Worm (Caenorhabditis elegans) whole organism, midembryonic: ENCODE measurements around the gene B0035.22.

Experiments
- T22C8.4 ChIP-seq: fragments of 200-800 bp; sonication (Bioruptor generic); IDR thresholded peaks from 2 replicates; pipeline ENCODE4 v1.3.6; 2022; ENCODE audit warnings: missing genetic modification characterization, missing compliant biosample characterization
- cog-1 ChIP-seq: sonication (generic microtip); optimal IDR thresholded peaks from 2 replicates; lab custom pipeline; 2016; ENCODE audit warnings: missing genetic modification characterization, missing compliant biosample characterization
- flt-1 ChIP-seq: fragments of 200-800 bp; sonication (Bioruptor generic); IDR thresholded peaks from 2 replicates; pipeline ENCODE4 v1.3.6; 2022; ENCODE audit warnings: missing genetic modification characterization, missing compliant biosample characterization
- klf-2 ChIP-seq: fragments of 200-800 bp; sonication (Bioruptor generic); conservative IDR thresholded peaks from 2 replicates; pipeline ENCODE4 v1.3.6; 2022; ENCODE audit warnings: missing genetic modification reagents, missing genetic modification characterization, missing compliant biosample characterization
- med-1 ChIP-seq: sonication (generic microtip); optimal IDR thresholded peaks from 2 replicates; lab custom pipeline; 2017; ENCODE audit warnings: missing genetic modification characterization, mild to moderate bottlenecking, missing compliant biosample characterization, antibody characterized with exemption, missing genetic modification reagents; ENCODE audit not compliant: insufficient read depth
- ref-1 ChIP-seq: fragments of 200-800 bp; sonication (Bioruptor generic); conservative IDR thresholded peaks from 2 replicates; pipeline ENCODE4 v1.3.6; 2022; ENCODE audit warnings: missing genetic modification reagents, missing genetic modification characterization, missing compliant biosample characterization
- tab-1 ChIP-seq: fragments of 200-800 bp; sonication (Bioruptor generic); IDR thresholded peaks from 2 replicates; pipeline ENCODE4 v1.3.6; 2022; ENCODE audit warnings: missing genetic modification characterization, missing compliant biosample characterization
- ztf-23 ChIP-seq: fragments of 200-800 bp; sonication (Bioruptor generic); IDR thresholded peaks from 2 replicates; pipeline ENCODE4 v1.3.6; 2022; ENCODE audit warnings: missing genetic modification reagents, missing genetic modification characterization, missing compliant biosample characterization
- ztf-29 ChIP-seq: fragments of 200-800 bp; sonication (Bioruptor generic); IDR thresholded peaks from 2 replicates; pipeline ENCODE4 v1.3.6; 2022; ENCODE audit warnings: missing genetic modification reagents, missing genetic modification characterization, missing compliant biosample characterization

B0035.22 gene

ce11 chrIV:11336180-11336579 lies 21.2 kb downstream of the B0035.22 start:
- TF ChIP-seq klf-2 (GFP tag; lab: Robert Waterston, UW) = no peak
- no peak for TF ChIP-seq med-1 (GFP tag; lab: Kevin White, UChicago)
- no peak for TF ChIP-seq tab-1 (GFP tag; lab: Robert Waterston, UW)
- no peak for TF ChIP-seq ztf-23 (GFP tag; lab: Robert Waterston, UW)

- TF ChIP-seq klf-2 (GFP tag; lab: Robert Waterston, UW) (no peak), flt-1 (GFP tag; lab: Robert Waterston, UW) (no peak), ztf-23 (GFP tag; lab: Robert Waterston, UW) (no peak), tab-1 (GFP tag; lab: Robert Waterston, UW) (no peak), ref-1 (no peak), ztf-29 (GFP tag; lab: Robert Waterston, UW) (no peak)
Measured at ce11 chrIV:11337021-11337420, 22.1 kb downstream of the B0035.22 start, which contains the start of gene F54E12.2. Gene F54E12.2, minus strand, starts transcription at chrIV:11337184.

- TF ChIP-seq T22C8.4 (no peak), ref-1 (no peak), ztf-29 (GFP tag; lab: Robert Waterston, UW) (no peak), med-1 (GFP tag; lab: Kevin White, UChicago) (no peak), ztf-23 (GFP tag; lab: Robert Waterston, UW) (no peak), cog-1 (tag; lab: Kevin White, UChicago) (no peak), flt-1 (GFP tag; lab: Robert Waterston, UW) (no peak), tab-1 (GFP tag; lab: Robert Waterston, UW) (no peak), klf-2 (GFP tag; lab: Robert Waterston, UW) (no peak)
Measured at ce11 chrIV:11340735-11341443, 25.9 kb downstream of the B0035.22 start.

ce11 chrIV:11344288-11344687 lies 29.3 kb downstream of the B0035.22 start:
- no peak for TF ChIP-seq med-1 (GFP tag; lab: Kevin White, UChicago)

- no peak for TF ChIP-seq klf-2 (GFP tag; lab: Robert Waterston, UW)
- TF ChIP-seq cog-1 (tag; lab: Kevin White, UChicago) = no peak
- TF ChIP-seq tab-1 (GFP tag; lab: Robert Waterston, UW) = no peak
- TF ChIP-seq flt-1 (GFP tag; lab: Robert Waterston, UW) = no peak
- TF ChIP-seq ztf-29 (GFP tag; lab: Robert Waterston, UW) = no peak
- TF ChIP-seq med-1 (GFP tag; lab: Kevin White, UChicago) = no peak
- TF ChIP-seq T22C8.4 = no peak
- no peak for TF ChIP-seq ref-1
- no peak for TF ChIP-seq ztf-23 (GFP tag; lab: Robert Waterston, UW)
Measured at ce11 chrIV:11347275-11347674, 32.3 kb downstream of the B0035.22 start.

- TF ChIP-seq ztf-29 (GFP tag; lab: Robert Waterston, UW) = no peak
- TF ChIP-seq cog-1 (tag; lab: Kevin White, UChicago) = no peak
- TF ChIP-seq ztf-23 (GFP tag; lab: Robert Waterston, UW) = no peak
- no peak for TF ChIP-seq ref-1
- no peak for TF ChIP-seq med-1 (GFP tag; lab: Kevin White, UChicago)
- TF ChIP-seq tab-1 (GFP tag; lab: Robert Waterston, UW) = no peak
- TF ChIP-seq flt-1 (GFP tag; lab: Robert Waterston, UW) = no peak
Measured at ce11 chrIV:11348822-11349221, 33.9 kb downstream of the B0035.22 start.

ce11 chrIV:11349747-11350146 lies 34.8 kb downstream of the B0035.22 start:
- TF ChIP-seq tab-1 (GFP tag; lab: Robert Waterston, UW) = no peak
- no peak for TF ChIP-seq T22C8.4
- TF ChIP-seq klf-2 (GFP tag; lab: Robert Waterston, UW) = no peak
- no peak for TF ChIP-seq cog-1 (tag; lab: Kevin White, UChicago)
- TF ChIP-seq flt-1 (GFP tag; lab: Robert Waterston, UW) = no peak
- no peak for TF ChIP-seq ztf-23 (GFP tag; lab: Robert Waterston, UW)
- no peak for TF ChIP-seq med-1 (GFP tag; lab: Kevin White, UChicago)
- TF ChIP-seq ref-1 = no peak
- TF ChIP-seq ztf-29 (GFP tag; lab: Robert Waterston, UW) = no peak

ce11 chrIV:11350809-11351208 lies 35.9 kb downstream of the B0035.22 start:
- no peak for TF ChIP-seq T22C8.4
- no peak for TF ChIP-seq flt-1 (GFP tag; lab: Robert Waterston, UW)
- TF ChIP-seq ref-1 = no peak
- no peak for TF ChIP-seq klf-2 (GFP tag; lab: Robert Waterston, UW)
- no peak for TF ChIP-seq cog-1 (tag; lab: Kevin White, UChicago)
- TF ChIP-seq ztf-23 (GFP tag; lab: Robert Waterston, UW) = no peak
- TF ChIP-seq ztf-29 (GFP tag; lab: Robert Waterston, UW) = no peak
- TF ChIP-seq tab-1 (GFP tag; lab: Robert Waterston, UW) = no peak
- TF ChIP-seq med-1 (GFP tag; lab: Kevin White, UChicago) = no peak

- TF ChIP-seq ztf-29 (GFP tag; lab: Robert Waterston, UW) (no peak), flt-1 (GFP tag; lab: Robert Waterston, UW) (no peak), med-1 (GFP tag; lab: Kevin White, UChicago) (no peak), tab-1 (GFP tag; lab: Robert Waterston, UW) (no peak), klf-2 (GFP tag; lab: Robert Waterston, UW) (no peak)
Measured at ce11 chrIV:11351563-11351962, 36.6 kb downstream of the B0035.22 start.

ce11 chrIV:11352768-11353167 lies 37.8 kb downstream of the B0035.22 start:
- TF ChIP-seq ref-1 (no peak), med-1 (GFP tag; lab: Kevin White, UChicago) (no peak), ztf-29 (GFP tag; lab: Robert Waterston, UW) (no peak), klf-2 (GFP tag; lab: Robert Waterston, UW) (no peak), T22C8.4 (no peak), cog-1 (tag; lab: Kevin White, UChicago) (no peak), tab-1 (GFP tag; lab: Robert Waterston, UW) (no peak), flt-1 (GFP tag; lab: Robert Waterston, UW) (no peak), ztf-23 (GFP tag; lab: Robert Waterston, UW) (no peak)
